Worm (Caenorhabditis elegans) whole organism, late embryonic: ENCODE results near the gene unc-112.

Source experiments
- ama-1 ChIP-seq: fragments of 150-350 bp; optimal IDR thresholded peaks from 2 replicates; lab custom pipeline; 2014
- ceh-18 ChIP-seq: sonication (generic microtip); optimal IDR thresholded peaks from 2 replicates; lab custom pipeline; 2016; ENCODE audit warnings: missing genetic modification characterization, missing compliant biosample characterization
- dmd-4 ChIP-seq: sonication (generic microtip); optimal IDR thresholded peaks from 2 replicates; lab custom pipeline; 2016; ENCODE audit warnings: borderline replicate concordance, missing genetic modification characterization, missing compliant biosample characterization
- elt-4 ChIP-seq: sonication (generic microtip); optimal IDR thresholded peaks from 2 replicates; lab custom pipeline; 2016; ENCODE audit warnings: missing genetic modification characterization, missing compliant biosample characterization
- ets-4 ChIP-seq: sonication (generic microtip); optimal IDR thresholded peaks from 2 replicates; lab custom pipeline; 2016; ENCODE audit warnings: missing genetic modification characterization, missing compliant biosample characterization
- nhr-232 ChIP-seq: sonication (generic microtip); optimal IDR thresholded peaks from 2 replicates; lab custom pipeline; 2016; ENCODE audit warnings: missing genetic modification characterization, missing compliant biosample characterization
- pag-3 ChIP-seq: sonication (generic microtip); optimal IDR thresholded peaks from 2 replicates; lab custom pipeline; 2016; ENCODE audit warnings: missing compliant biosample characterization, missing genetic modification characterization, borderline replicate concordance
- pqm-1 ChIP-seq: sonication (generic microtip); optimal IDR thresholded peaks from 2 replicates; lab custom pipeline; 2016; ENCODE audit warnings: missing genetic modification characterization, missing compliant biosample characterization
- syd-9 ChIP-seq: sonication (generic microtip); optimal IDR thresholded peaks from 2 replicates; lab custom pipeline; 2016; ENCODE audit warnings: mild to moderate bottlenecking, missing genetic modification characterization, moderate library complexity, missing compliant biosample characterization

- TF ChIP-seq nhr-232 (tag; lab: Kevin White, UChicago): no peak
- no peak for TF ChIP-seq ets-4 (tag; lab: Kevin White, UChicago)
- no peak for TF ChIP-seq elt-4 (tag; lab: Kevin White, UChicago)
- TF ChIP-seq pqm-1 (tag; lab: Kevin White, UChicago): no peak
- TF ChIP-seq dmd-4 (tag; lab: Kevin White, UChicago): no peak
- no peak for TF ChIP-seq syd-9
- no peak for TF ChIP-seq ama-1 (lab: Kevin White, UChicago)
- TF ChIP-seq ceh-18 (tag; lab: Kevin White, UChicago): no peak
- no peak for TF ChIP-seq pag-3 (tag; lab: Kevin White, UChicago)
These were observed 16.4 kb downstream of the unc-112 start, which contains the start of gene C47E8.3 for ce11 chrV:14680014-14680413.
